Worm (Caenorhabditis elegans) whole organism, L2 larva: ENCODE measurements around the gene F46F3.3.

ENCODE experiments used
- R02D3.7 ChIP-seq: fragments of 150-350 bp; optimal IDR thresholded peaks from 2 replicates; lab custom pipeline; 2014; ENCODE audit warnings: missing biosample characterization, missing genetic modification characterization
- ama-1 ChIP-seq: fragments of 150-350 bp; optimal IDR thresholded peaks from 2 replicates; lab custom pipeline; 2018; ENCODE audit warnings: inconsistent platforms
- nhr-11 ChIP-seq: fragments of 150-350 bp; optimal IDR thresholded peaks from 2 replicates; lab custom pipeline; 2014; ENCODE audit warnings: missing biosample characterization, missing genetic modification characterization
- nhr-237 ChIP-seq: fragments of 150-350 bp; optimal IDR thresholded peaks from 2 replicates; lab custom pipeline; 2014; ENCODE audit warnings: missing biosample characterization, missing genetic modification characterization
- sma-3 ChIP-seq: sonication (generic microtip); optimal IDR thresholded peaks from 2 replicates; lab custom pipeline; 2016; ENCODE audit warnings: missing genetic modification reagents, missing genetic modification characterization, missing compliant biosample characterization
- snpc-4 ChIP-seq: fragments of 150-350 bp; optimal IDR thresholded peaks from 2 replicates; lab custom pipeline; 2014; ENCODE audit warnings: missing biosample characterization, missing genetic modification characterization

ce11 chrV:11621276-11621675, 46.0 kb upstream of the F46F3.3 start:
- TF ChIP-seq nhr-237 (no peak), ama-1 (no peak), snpc-4 (tag; lab: Kevin White, UChicago) (no peak), R02D3.7 (no peak), nhr-11 (tag; lab: Kevin White, UChicago) (no peak), sma-3 (no peak)
